Worm (Caenorhabditis elegans) whole organism, late embryonic: ENCODE results near the gene C49C3.20.
A peak's percentile ranks its signal among the peaks of the same experiment; 100 is the strongest.

Experiments used
- C08G9.2 ChIP-seq: sonication (generic microtip); optimal IDR thresholded peaks from 2 replicates; lab custom pipeline; 2016; ENCODE audit warnings: mild to moderate bottlenecking, missing genetic modification characterization, moderate library complexity, missing compliant biosample characterization
- C38D4.7 ChIP-seq: fragments of 200-800 bp; sonication (Bioruptor generic); optimal IDR thresholded peaks from 2 replicates; lab custom pipeline; 2018; ENCODE audit warnings: mild to moderate bottlenecking, missing genetic modification characterization, moderate library complexity, missing compliant biosample characterization
- F13H6.1 ChIP-seq: sonication (generic microtip); optimal IDR thresholded peaks from 2 replicates; lab custom pipeline; 2016; ENCODE audit warnings: missing genetic modification characterization, missing compliant biosample characterization
- K02D7.2 ChIP-seq: sonication (generic microtip); optimal IDR thresholded peaks from 2 replicates; lab custom pipeline; 2017; ENCODE audit warnings: mild to moderate bottlenecking, missing genetic modification characterization, missing compliant biosample characterization
- T23F11.4 ChIP-seq: fragments of 200-800 bp; sonication (Bioruptor generic); optimal IDR thresholded peaks from 2 replicates; lab custom pipeline; 2018; ENCODE audit warnings: mild to moderate bottlenecking, missing genetic modification characterization, missing compliant biosample characterization
- Y22D7AL.16 ChIP-seq: sonication (generic microtip); optimal IDR thresholded peaks from 2 replicates; lab custom pipeline; 2016; ENCODE audit warnings: missing genetic modification characterization, missing compliant biosample characterization
- ama-1 ChIP-seq: fragments of 150-350 bp; optimal IDR thresholded peaks from 2 replicates; lab custom pipeline; 2014
- ceh-19 ChIP-seq: fragments of 200-800 bp; sonication (Bioruptor generic); optimal IDR thresholded peaks from 2 replicates; lab custom pipeline; 2018; ENCODE audit warnings: mild to moderate bottlenecking, missing genetic modification characterization, missing compliant biosample characterization
- ceh-2 ChIP-seq: sonication (generic microtip); optimal IDR thresholded peaks from 2 replicates; lab custom pipeline; 2016; ENCODE audit warnings: missing genotype, missing genetic modification characterization, missing compliant biosample characterization
- ceh-22 ChIP-seq: sonication (generic microtip); optimal IDR thresholded peaks from 2 replicates; lab custom pipeline; 2017; ENCODE audit warnings: missing biosample characterization, missing genetic modification characterization
- ceh-30 ChIP-seq: fragments of 150-350 bp; optimal IDR thresholded peaks from 2 replicates; lab custom pipeline; 2014; ENCODE audit warnings: missing biosample characterization, missing genetic modification characterization
- ceh-31 ChIP-seq: sonication (generic microtip); optimal IDR thresholded peaks from 2 replicates; lab custom pipeline; 2016; ENCODE audit warnings: missing genetic modification characterization, missing compliant biosample characterization
- ceh-34 ChIP-seq: sonication (generic microtip); optimal IDR thresholded peaks from 2 replicates; lab custom pipeline; 2016; ENCODE audit warnings: mild to moderate bottlenecking, missing genetic modification characterization, missing compliant biosample characterization
- ceh-45 ChIP-seq: fragments of 200-800 bp; sonication (Bioruptor generic); IDR thresholded peaks from 2 replicates; pipeline ENCODE4 v1.3.6; 2022; ENCODE audit warnings: missing genetic modification reagents, missing genetic modification characterization, missing compliant biosample characterization
- ceh-48 ChIP-seq: sonication (generic microtip); optimal IDR thresholded peaks from 2 replicates; lab custom pipeline; 2016; ENCODE audit warnings: missing genetic modification characterization, inconsistent platforms, missing compliant biosample characterization
- ceh-9 ChIP-seq: sonication (generic microtip); optimal IDR thresholded peaks from 2 replicates; lab custom pipeline; 2016; ENCODE audit warnings: mild to moderate bottlenecking, missing genetic modification characterization, inconsistent platforms, missing compliant biosample characterization
- che-1 ChIP-seq: sonication (generic microtip); optimal IDR thresholded peaks from 2 replicates; lab custom pipeline; 2016; ENCODE audit warnings: mild to moderate bottlenecking, missing genetic modification characterization, missing compliant biosample characterization
- eyg-1 ChIP-seq: sonication (generic microtip); optimal IDR thresholded peaks from 2 replicates; lab custom pipeline; 2016; ENCODE audit warnings: missing genotype, missing genetic modification characterization, missing compliant biosample characterization
- gmeb-2 ChIP-seq: sonication (generic microtip); optimal IDR thresholded peaks from 2 replicates; lab custom pipeline; 2016; ENCODE audit warnings: missing genetic modification characterization, inconsistent platforms, missing compliant biosample characterization
- hlh-13 ChIP-seq: fragments of 200-800 bp; sonication (Bioruptor generic); optimal IDR thresholded peaks from 2 replicates; lab custom pipeline; 2018; ENCODE audit warnings: mild to moderate bottlenecking, missing genetic modification characterization, missing compliant biosample characterization
- hlh-15 ChIP-seq: sonication (generic microtip); optimal IDR thresholded peaks from 2 replicates; lab custom pipeline; 2016; ENCODE audit warnings: missing genetic modification characterization, missing compliant biosample characterization
- hlh-30 ChIP-seq: sonication (generic microtip); optimal IDR thresholded peaks from 2 replicates; lab custom pipeline; 2017; ENCODE audit warnings: antibody characterized with exemption, missing genetic modification characterization, missing compliant biosample characterization; ENCODE audit not compliant: insufficient read depth
- hlh-6 ChIP-seq: sonication (generic microtip); optimal IDR thresholded peaks from 2 replicates; lab custom pipeline; 2016; ENCODE audit warnings: missing genotype, missing genetic modification characterization, missing compliant biosample characterization
- hlh-8 ChIP-seq: sonication (generic microtip); optimal IDR thresholded peaks from 2 replicates; lab custom pipeline; 2016; ENCODE audit warnings: missing genotype, missing genetic modification characterization, missing compliant biosample characterization
- lim-6 ChIP-seq: sonication (generic microtip); optimal IDR thresholded peaks from 2 replicates; lab custom pipeline; 2016; ENCODE audit warnings: missing genetic modification characterization, missing compliant biosample characterization
- lin-11 ChIP-seq: fragments of 200-800 bp; sonication (Bioruptor generic); optimal IDR thresholded peaks from 2 replicates; lab custom pipeline; 2018; ENCODE audit warnings: mild to moderate bottlenecking, missing genetic modification characterization, missing compliant biosample characterization
- mec-3 ChIP-seq: sonication (generic microtip); optimal IDR thresholded peaks from 2 replicates; lab custom pipeline; 2016; ENCODE audit warnings: borderline replicate concordance, missing genetic modification characterization, missing compliant biosample characterization
- nhr-11 ChIP-seq: fragments of 150-350 bp; optimal IDR thresholded peaks from 2 replicates; lab custom pipeline; 2014; ENCODE audit warnings: missing biosample characterization, missing genetic modification characterization
- nhr-232 ChIP-seq: sonication (generic microtip); optimal IDR thresholded peaks from 2 replicates; lab custom pipeline; 2016; ENCODE audit warnings: missing genetic modification characterization, missing compliant biosample characterization
- pag-3 ChIP-seq: sonication (generic microtip); optimal IDR thresholded peaks from 2 replicates; lab custom pipeline; 2016; ENCODE audit warnings: missing compliant biosample characterization, missing genetic modification characterization, borderline replicate concordance
- pat-9 ChIP-seq: fragments of 200-800 bp; sonication (Bioruptor generic); optimal IDR thresholded peaks from 2 replicates; lab custom pipeline; 2018; ENCODE audit warnings: mild to moderate bottlenecking, missing genetic modification characterization, moderate library complexity, missing compliant biosample characterization
- pax-1 ChIP-seq: fragments of 150-350 bp; optimal IDR thresholded peaks from 2 replicates; lab custom pipeline; 2014; ENCODE audit warnings: missing biosample characterization, missing genetic modification characterization
- pha-4 ChIP-seq: fragments of 150-350 bp; optimal IDR thresholded peaks from 2 replicates; lab custom pipeline; 2018; ENCODE audit warnings: missing biosample characterization, missing genetic modification reagents, missing genetic modification characterization
- pqm-1 ChIP-seq: sonication (generic microtip); optimal IDR thresholded peaks from 2 replicates; lab custom pipeline; 2016; ENCODE audit warnings: missing genetic modification characterization, missing compliant biosample characterization
- pros-1 ChIP-seq: fragments of 150-350 bp; optimal IDR thresholded peaks from 2 replicates; lab custom pipeline; 2014; ENCODE audit warnings: missing biosample characterization, missing genetic modification reagents, missing genetic modification characterization
- ref-2 ChIP-seq: sonication (generic microtip); optimal IDR thresholded peaks from 2 replicates; lab custom pipeline; 2016; ENCODE audit warnings: missing genetic modification characterization, missing compliant biosample characterization
- rnt-1 ChIP-seq: sonication (generic microtip); optimal IDR thresholded peaks from 2 replicates; lab custom pipeline; 2016; ENCODE audit warnings: missing genetic modification characterization, missing compliant biosample characterization
- sdc-2 ChIP-seq: sonication (generic microtip); optimal IDR thresholded peaks from 2 replicates; lab custom pipeline; 2016; ENCODE audit warnings: missing genotype, missing genetic modification characterization, missing compliant biosample characterization
- sox-2 ChIP-seq: fragments of 200-800 bp; sonication (Bioruptor generic); IDR thresholded peaks from 2 replicates; pipeline ENCODE4 v1.3.6; 2022; ENCODE audit warnings: missing genetic modification reagents, missing genetic modification characterization, missing compliant biosample characterization
- tbx-2 ChIP-seq: sonication (generic microtip); optimal IDR thresholded peaks from 2 replicates; lab custom pipeline; 2016; ENCODE audit warnings: missing genetic modification characterization, missing compliant biosample characterization
- tbx-7 ChIP-seq: sonication (generic microtip); optimal IDR thresholded peaks from 2 replicates; lab custom pipeline; 2016; ENCODE audit warnings: missing genotype, missing genetic modification characterization, missing compliant biosample characterization
- ttx-3 ChIP-seq: sonication (generic microtip); optimal IDR thresholded peaks from 2 replicates; lab custom pipeline; 2016; ENCODE audit warnings: missing genetic modification reagents, missing genetic modification characterization, missing compliant biosample characterization
- unc-3 ChIP-seq, 2 experiments: fragments of 200-800 bp in 1 of 2; sonication (Bioruptor generic) in 1 of 2; sonication (generic microtip) in 1 of 2; conservative IDR thresholded peaks in 1 of 2; optimal IDR thresholded peaks in 1 of 2; 2 replicates each; pipeline versions ENCODE4 v1.3.6 to Lab custom; 2016 to 2022; ENCODE audit warnings: missing compliant biosample characterization in 2 of 2, missing genetic modification characterization in 2 of 2, missing genetic modification reagents in 1 of 2
- unc-42 ChIP-seq: sonication (generic microtip); optimal IDR thresholded peaks from 2 replicates; lab custom pipeline; 2016; ENCODE audit warnings: missing genotype, missing genetic modification characterization, missing compliant biosample characterization
- unc-55 ChIP-seq: sonication (generic microtip); optimal IDR thresholded peaks from 2 replicates; lab custom pipeline; 2017; ENCODE audit warnings: missing biosample characterization, missing genetic modification reagents, missing genetic modification characterization
- unc-86 ChIP-seq: sonication (generic microtip); optimal IDR thresholded peaks from 2 replicates; lab custom pipeline; 2016; ENCODE audit warnings: missing genetic modification characterization, missing compliant biosample characterization
- zip-5 ChIP-seq: sonication (generic microtip); optimal IDR thresholded peaks from 2 replicates; lab custom pipeline; 2016; ENCODE audit warnings: missing genetic modification characterization, missing compliant biosample characterization
- ztf-16 ChIP-seq: sonication (generic microtip); optimal IDR thresholded peaks from 2 replicates; lab custom pipeline; 2017; ENCODE audit warnings: missing genetic modification characterization, missing compliant biosample characterization

The C49C3.20 gene

DNA sequence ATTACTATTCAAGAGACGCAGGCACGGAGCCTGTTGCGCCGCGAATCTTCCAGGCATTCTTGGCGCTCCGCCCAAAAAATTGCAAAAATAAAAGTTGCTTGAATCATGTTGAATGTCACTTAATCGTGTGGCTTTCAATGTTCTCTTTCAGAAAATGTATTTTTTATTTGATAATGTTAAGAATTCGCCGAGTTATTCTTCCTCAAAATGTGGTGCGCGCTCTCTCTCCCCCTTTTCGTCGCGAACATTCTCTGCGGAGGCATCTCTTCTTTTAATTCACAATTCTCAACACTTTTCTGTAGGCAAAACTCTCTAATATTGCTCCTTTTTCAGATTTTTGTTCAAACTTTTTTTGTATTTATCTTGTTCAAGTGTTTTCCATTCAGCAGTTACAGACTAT, 37.9 kb downstream of the C49C3.20 start (continued):
- TF ChIP-seq pros-1 (tag; lab: Kevin White, UChicago) (peak; percentile 87), ceh-48 (tag; lab: Kevin White, UChicago) (peak; percentile 63), pat-9 (peak; percentile 81), ref-2 (tag; lab: Kevin White, UChicago) (peak; percentile 98), pax-1 (tag; lab: Kevin White, UChicago) (peak; percentile 90), F13H6.1 (tag; lab: Kevin White, UChicago) (peak; percentile 60), hlh-30 (tag; lab: Kevin White, UChicago) (peak; percentile 46), unc-86 (tag; lab: Kevin White, UChicago) (peak; percentile 92), nhr-11 (tag; lab: Kevin White, UChicago) (peak; percentile 93), hlh-15 (tag; lab: Kevin White, UChicago) (peak; percentile 40), rnt-1 (tag; lab: Kevin White, UChicago) (peak; percentile 91), ceh-22 (no peak), hlh-13 (no peak), pag-3 (tag; lab: Kevin White, UChicago) (no peak), tbx-2 (tag; lab: Kevin White, UChicago) (peak; percentile 94), eyg-1 (tag; lab: Kevin White, UChicago) (peak; percentile 66), che-1 (tag; lab: Kevin White, UChicago) (peak; percentile 71), nhr-232 (no peak), unc-42 (peak; percentile 98), K02D7.2 (tag; lab: Kevin White, UChicago) (peak; percentile 36), hlh-8 (peak; percentile 42), ceh-31 (tag; lab: Kevin White, UChicago) (peak; percentile 95), ztf-16 (peak; percentile 89), ceh-30 (tag; lab: Kevin White, UChicago) (peak; percentile 6), T23F11.4 (GFP tag; lab: Kevin White, UChicago) (peak; percentile 73), sox-2 (GFP tag; lab: Robert Waterston, UW) (peak; percentile 85), lim-6 (peak; percentile 80), ceh-34 (tag; lab: Kevin White, UChicago) (peak; percentile 98), unc-55 (GFP tag; lab: Kevin White, UChicago) (peak; percentile 89), ceh-9 (tag; lab: Kevin White, UChicago) (no peak), C08G9.2 (tag; lab: Kevin White, UChicago) (peak; percentile 56), zip-5 (tag; lab: Kevin White, UChicago) (no peak), pha-4 (no peak), ceh-19 (GFP tag; lab: Kevin White, UChicago) (peak; percentile 76), ceh-2 (tag; lab: Kevin White, UChicago) (peak; percentile 71), pqm-1 (tag; lab: Kevin White, UChicago) (peak; percentile 65), Y22D7AL.16 (no peak), ttx-3 (tag; lab: Kevin White, UChicago) (peak; percentile 47), gmeb-2 (tag; lab: Kevin White, UChicago) (peak; percentile 60), unc-3 (GFP tag; conservative IDR thresholded peaks at IDR 0.05; lab: Robert Waterston, UW) (peak; percentile 56; the same call in 1 of the 2 replicates), unc-3 (tag; optimal IDR thresholded peaks at IDR 0.05; lab: Kevin White, UChicago) (peak; percentile 58), ceh-45 (GFP tag; lab: Robert Waterston, UW) (no peak), lin-11 (peak; percentile 3), tbx-7 (tag; lab: Kevin White, UChicago) (peak; percentile 35), sdc-2 (peak; percentile 58), ama-1 (lab: Kevin White, UChicago) (no peak), C38D4.7 (GFP tag; lab: Kevin White, UChicago) (peak; percentile 42), hlh-6 (no peak), mec-3 (tag; lab: Kevin White, UChicago) (peak; percentile 15)
